Fruit fly (Drosophila melanogaster): ENCODE measurements around the gene CG9837.
A peak's percentile ranks its signal among the peaks of the same experiment; 100 is the strongest.

Gene CG9837

DNA sequence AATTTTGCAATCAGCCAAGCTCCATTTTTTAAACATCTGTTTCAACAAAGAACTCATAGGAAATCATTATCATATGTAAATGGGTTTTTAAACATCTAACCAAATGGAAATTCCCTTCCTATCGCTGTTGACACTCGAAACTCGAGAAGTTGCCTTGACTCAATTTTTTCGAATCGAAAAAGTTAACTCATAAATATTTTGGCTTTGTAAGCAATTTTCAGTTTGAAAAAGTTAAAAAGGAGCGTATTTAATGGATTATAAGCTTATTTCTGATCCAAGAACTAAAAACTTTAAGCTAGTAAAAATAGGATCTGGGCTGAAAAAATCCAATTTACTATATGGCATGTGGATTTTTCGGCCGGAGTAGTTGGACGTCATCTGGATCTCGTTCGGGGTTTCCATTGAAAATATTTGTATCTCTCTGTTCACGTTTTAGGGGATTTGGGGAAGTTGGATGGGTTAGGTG is at the start of gene CG9837:
TSS of gene CG9837 (minus strand) at position 416 of the 466 bp plus-strand sequence.
- TF ChIP-seq fkh (GFP tag; optimal IDR thresholded peaks at IDR 0.05) (peak; percentile 4), CG6854 (GFP tag; optimal IDR thresholded peaks at IDR 0.05) (no peak)

DNA sequence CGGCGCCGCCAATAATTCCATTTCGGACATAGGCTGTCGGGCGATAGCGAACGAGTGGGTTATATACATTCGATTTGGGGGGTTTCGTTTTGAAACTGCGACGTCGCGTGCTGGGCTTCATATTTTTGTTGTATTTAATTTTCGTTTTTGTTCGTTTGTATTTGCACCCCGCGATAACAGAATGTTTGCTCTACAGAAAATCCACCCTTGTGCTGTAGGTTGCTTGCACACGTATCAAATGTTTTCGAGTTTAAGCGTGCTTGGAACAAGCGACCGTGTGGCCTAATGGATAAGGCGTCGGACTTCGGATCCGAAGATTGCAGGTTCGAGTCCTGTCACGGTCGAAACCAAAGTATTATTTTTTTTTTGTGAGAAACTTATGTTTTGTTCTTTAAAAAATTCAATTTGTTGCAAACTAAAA is 49.3 kb upstream of the CG9837 start:
- TF ChIP-seq CG3919 (GFP tag; optimal IDR thresholded peaks at IDR 0.05) (peak; percentile 10), acj6 (GFP tag; optimal IDR thresholded peaks at IDR 0.05) (no peak), fkh (GFP tag; optimal IDR thresholded peaks at IDR 0.05) (peak; percentile 53), vri (GFP tag; optimal IDR thresholded peaks at IDR 0.05) (no peak), topi (GFP tag; optimal IDR thresholded peaks at IDR 0.05) (no peak), CG9139 (GFP tag; optimal IDR thresholded peaks at IDR 0.05) (peak; percentile 23), Eip78C (GFP tag) (peak; percentile 79), pdm3 (GFP tag; optimal IDR thresholded peaks at IDR 0.05) (no peak), CG7368 (GFP tag; optimal IDR thresholded peaks at IDR 0.05) (no peak), CG4318 (GFP tag; optimal IDR thresholded peaks at IDR 0.05) (no peak), Eip75B (GFP tag; optimal IDR thresholded peaks at IDR 0.05) (no peak), Gug (GFP tag; IDR thresholded peaks at IDR 0.05) (no peak), eg (GFP tag; IDR thresholded peaks at IDR 0.05) (0 out of 3 replicates have a peak, but pooled peaks have one; percentile 4), CG6163 (GFP tag; IDR thresholded peaks at IDR 0.05) (peak; percentile 34; the same call in 1 of the 3 replicates), CG6808 (GFP tag; optimal IDR thresholded peaks at IDR 0.05) (peak; percentile 36), CG16779 (tag; optimal IDR thresholded peaks at IDR 0.05) (peak; percentile 19), CG10631 (GFP tag; optimal IDR thresholded peaks at IDR 0.05) (no peak), CG6276 (GFP tag; optimal IDR thresholded peaks at IDR 0.05) (peak; percentile 65), ss (GFP tag; optimal IDR thresholded peaks at IDR 0.05) (peak in 1 of 2 experiments; percentile 48), Sox102F (GFP tag; optimal IDR thresholded peaks at IDR 0.05) (no peak), CG6854 (GFP tag; optimal IDR thresholded peaks at IDR 0.05) (peak; percentile 56), CG11762 (GFP tag; optimal IDR thresholded peaks at IDR 0.05; ENCODE audit: insufficient read depth) (no peak)

DNA sequence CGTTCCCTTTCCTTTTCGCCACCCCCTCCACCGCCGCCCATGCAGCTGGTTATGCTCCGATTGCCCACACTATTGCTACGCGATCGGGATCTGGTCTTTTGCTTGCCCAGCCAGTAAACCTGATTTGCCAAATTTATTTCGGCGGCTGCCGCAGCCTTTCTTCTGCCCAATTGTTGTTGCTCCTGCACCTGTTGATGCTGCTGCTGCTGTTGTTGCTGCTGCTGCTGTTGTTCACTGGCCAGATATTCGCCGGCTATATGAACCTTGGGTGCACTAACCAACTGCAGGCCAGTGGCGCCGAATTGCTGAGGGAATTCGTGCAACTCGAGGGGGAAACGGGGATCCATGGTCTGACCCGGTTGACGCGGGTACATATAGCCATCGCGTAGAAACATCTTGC is 48.8 kb upstream of the CG9837 start:
- TF ChIP-seq topi (GFP tag; optimal IDR thresholded peaks at IDR 0.05) (no peak), CG31627 (GFP tag; optimal IDR thresholded peaks at IDR 0.05) (no peak), esn (GFP tag; optimal IDR thresholded peaks at IDR 0.05) (no peak), Hr39 (GFP tag; optimal IDR thresholded peaks at IDR 0.05) (no peak), dac (GFP tag; optimal IDR thresholded peaks at IDR 0.05) (no peak)

DNA sequence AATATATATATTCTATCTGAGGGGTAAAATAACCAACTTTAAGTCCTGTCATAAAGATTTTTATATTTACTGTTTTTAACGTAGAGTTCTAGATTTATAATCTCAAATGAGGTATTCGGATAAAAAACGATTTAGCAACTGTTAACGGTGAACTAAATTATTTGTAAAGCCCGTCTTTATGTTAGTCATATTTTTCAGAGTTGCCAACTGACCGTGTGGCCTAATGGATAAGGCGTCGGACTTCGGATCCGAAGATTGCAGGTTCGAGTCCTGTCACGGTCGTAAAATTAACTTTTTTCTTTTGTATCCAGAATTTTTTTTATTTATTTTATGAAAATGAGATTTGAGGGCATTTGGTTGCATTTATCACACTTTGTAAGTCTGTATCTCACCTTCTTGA is 48.3 kb upstream of the CG9837 start:
- TF ChIP-seq CG7368 (GFP tag; optimal IDR thresholded peaks at IDR 0.05) (no peak), svp (GFP tag) (peak; percentile 60), Eip78C (GFP tag) (peak; percentile 32)

DNA sequence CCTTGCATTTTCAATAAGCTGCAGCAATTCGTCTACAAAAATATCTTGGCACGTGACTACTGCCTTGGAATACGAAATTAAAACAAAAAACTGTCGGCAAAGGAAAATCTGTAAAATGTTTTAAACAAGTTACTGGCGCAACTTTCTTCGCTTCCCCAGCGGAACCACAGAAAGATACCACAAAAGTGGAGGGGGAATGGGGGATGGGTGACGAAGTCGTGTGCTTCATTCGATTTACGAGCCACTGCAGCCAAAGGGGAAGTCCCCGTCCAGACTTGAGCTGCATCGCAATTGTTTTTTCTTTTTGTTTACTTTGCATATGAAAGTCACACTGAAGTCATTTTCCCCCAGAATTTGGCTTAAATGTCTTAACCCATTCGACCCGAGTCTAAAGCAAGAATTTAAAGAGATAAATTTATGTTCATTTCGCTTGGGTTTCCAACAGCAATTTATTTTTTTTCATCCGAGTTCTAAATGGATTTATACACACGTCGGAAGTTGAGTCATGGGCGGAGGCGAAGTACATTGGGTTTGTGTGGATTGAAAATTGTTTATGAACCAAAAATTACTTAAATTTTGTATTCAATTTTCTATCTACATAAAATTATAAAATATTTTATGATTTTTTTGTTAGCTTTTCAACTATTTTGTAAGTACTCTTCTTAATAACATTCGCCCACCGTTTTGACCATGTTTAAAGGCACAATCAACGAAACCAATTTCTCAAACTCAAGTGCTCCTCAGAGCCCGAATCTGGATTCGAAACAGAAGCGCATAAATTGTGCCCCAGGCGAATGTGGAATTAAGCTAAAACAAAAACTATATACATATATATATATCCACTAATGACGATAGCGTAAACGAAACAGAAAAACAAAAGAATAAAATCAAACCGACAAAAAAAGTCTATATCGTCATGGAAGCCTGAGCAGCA is 47.0 kb upstream of the CG9837 start:
- TF ChIP-seq achi (GFP tag; optimal IDR thresholded peaks at IDR 0.05) (peak; percentile 31), eg (GFP tag; IDR thresholded peaks at IDR 0.05) (no peak), CG6854 (GFP tag; optimal IDR thresholded peaks at IDR 0.05) (no peak), Sox15 (GFP tag; optimal IDR thresholded peaks at IDR 0.05) (no peak), CG31627 (GFP tag; optimal IDR thresholded peaks at IDR 0.05) (peak; percentile 6), Hr39 (GFP tag; optimal IDR thresholded peaks at IDR 0.05) (no peak), Hr4 (GFP tag; optimal IDR thresholded peaks at IDR 0.05) (no peak), Ets96B (tag; optimal IDR thresholded peaks at IDR 0.05) (no peak), CG11762 (GFP tag; optimal IDR thresholded peaks at IDR 0.05; ENCODE audit: insufficient read depth) (no peak), svp (GFP tag) (peak; percentile 86), CG3919 (GFP tag; optimal IDR thresholded peaks at IDR 0.05) (no peak), cyc (GFP tag; optimal IDR thresholded peaks at IDR 0.05) (no peak), acj6 (GFP tag; optimal IDR thresholded peaks at IDR 0.05) (peak; percentile 23), CG8119 (GFP tag; IDR thresholded peaks at IDR 0.05) (0 out of 3 replicates have a peak, but pooled peaks have one; percentile 18), Eip93F (GFP tag; optimal IDR thresholded peaks at IDR 0.05) (peak; percentile 45), vri (GFP tag; optimal IDR thresholded peaks at IDR 0.05) (peak; percentile 52), CG4318 (GFP tag; optimal IDR thresholded peaks at IDR 0.05) (no peak), OdsH (GFP tag; optimal IDR thresholded peaks at IDR 0.05) (peak; percentile 38), CG8632 (GFP tag; optimal IDR thresholded peaks at IDR 0.05) (peak; percentile 27), Met (GFP tag; optimal IDR thresholded peaks at IDR 0.05) (peak; percentile 37), fkh (GFP tag; optimal IDR thresholded peaks at IDR 0.05) (no peak), esn (GFP tag; optimal IDR thresholded peaks at IDR 0.05) (peak; percentile 63), Hr38 (GFP tag; optimal IDR thresholded peaks at IDR 0.05) (no peak), CG15336 (GFP tag; IDR thresholded peaks at IDR 0.05) (0 out of 2 replicates have a peak, but pooled peaks have one; percentile 11), net (GFP tag; optimal IDR thresholded peaks at IDR 0.05) (no peak)

Measured in whole organism, prepupa.